Worm (Caenorhabditis elegans) whole organism, L1 larva: ENCODE measurements around the gene F53A2.3.

Experiments
- C04F5.9 ChIP-seq: sonication (generic microtip); optimal IDR thresholded peaks from 2 replicates; lab custom pipeline; 2016; ENCODE audit warnings: missing genetic modification characterization, missing compliant biosample characterization
- C16A3.4 ChIP-seq: fragments of 150-350 bp; optimal IDR thresholded peaks from 2 replicates; lab custom pipeline; 2014; ENCODE audit warnings: missing biosample characterization, missing genetic modification characterization
- Y116A8C.19 ChIP-seq: sonication (generic microtip); optimal IDR thresholded peaks from 2 replicates; lab custom pipeline; 2016; ENCODE audit warnings: missing compliant biosample characterization, missing genetic modification characterization, borderline replicate concordance
- aha-1 ChIP-seq: fragments of 150-350 bp; optimal IDR thresholded peaks from 2 replicates; lab custom pipeline; 2014; ENCODE audit warnings: missing biosample characterization, missing genetic modification characterization
- ceh-63 ChIP-seq: fragments of 200-800 bp; sonication (Bioruptor generic); optimal IDR thresholded peaks from 2 replicates; lab custom pipeline; 2018; ENCODE audit warnings: mild to moderate bottlenecking, missing genetic modification characterization, missing compliant biosample characterization
- ceh-8 ChIP-seq: fragments of 200-800 bp; sonication (Bioruptor generic); optimal IDR thresholded peaks from 2 replicates; lab custom pipeline; 2018; ENCODE audit warnings: mild to moderate bottlenecking, missing genetic modification characterization, moderate library complexity, missing compliant biosample characterization
- ceh-82 ChIP-seq, 3 experiments: fragments of 150-350 bp in 1 of 3; sonication (generic microtip) in 2 of 3; optimal IDR thresholded peaks; 2 replicates each; lab custom pipeline; 2014 to 2017; ENCODE audit warnings: missing biosample characterization in 3 of 3, missing genetic modification characterization in 3 of 3
- ceh-90 ChIP-seq: sonication (generic microtip); optimal IDR thresholded peaks from 2 replicates; lab custom pipeline; 2016; ENCODE audit warnings: missing genetic modification characterization, missing compliant biosample characterization
- ces-1 ChIP-seq: fragments of 150-350 bp; optimal IDR thresholded peaks from 2 replicates; lab custom pipeline; 2014; ENCODE audit warnings: missing biosample characterization, missing genetic modification reagents, missing genetic modification characterization
- dpl-1 ChIP-seq, 3 experiments: fragments of 150-350 bp in 2 of 3; sonication (generic microtip) in 1 of 3; optimal IDR thresholded peaks; 2 replicates each; lab custom pipeline; 2014 to 2017; ENCODE audit warnings: missing biosample characterization in 3 of 3, missing genetic modification characterization in 3 of 3, missing genetic modification reagents in 3 of 3
- efl-1 ChIP-seq, 4 experiments: fragments of 150-350 bp; optimal IDR thresholded peaks in 3 of 4; peaks in 1 of 4; 1 replicate in 1 of 4; 2 replicates in 3 of 4; lab custom pipeline; 2014; ENCODE audit warnings: missing biosample characterization in 2 of 4, missing genetic modification characterization in 2 of 4, missing genetic modification reagents in 2 of 4
- efl-3 ChIP-seq: fragments of 200-800 bp; sonication (Bioruptor generic); optimal IDR thresholded peaks from 2 replicates; lab custom pipeline; 2018; ENCODE audit warnings: mild to moderate bottlenecking, missing genetic modification characterization, missing compliant biosample characterization
- egl-13 ChIP-seq: sonication (generic microtip); optimal IDR thresholded peaks from 2 replicates; lab custom pipeline; 2016; ENCODE audit warnings: missing genotype, missing genetic modification reagents, missing genetic modification characterization, missing compliant biosample characterization
- elt-2 ChIP-seq: sonication (generic microtip); optimal IDR thresholded peaks from 2 replicates; lab custom pipeline; 2016; ENCODE audit warnings: missing genetic modification characterization, mild to moderate bottlenecking, inconsistent platforms, missing compliant biosample characterization, missing genetic modification reagents
- elt-3 ChIP-seq, 6 experiments: fragments of 150-350 bp in 1 of 6; sonication (generic microtip); optimal IDR thresholded peaks; 2 replicates each; lab custom pipeline; 2017 to 2018; ENCODE audit warnings: missing biosample characterization in 6 of 6, missing genetic modification characterization in 6 of 6, inconsistent platforms in 1 of 6
- fkh-10 ChIP-seq: sonication (generic microtip); optimal IDR thresholded peaks from 2 replicates; lab custom pipeline; 2017; ENCODE audit warnings: missing biosample characterization, missing genetic modification reagents, missing genetic modification characterization
- fos-1 ChIP-seq: fragments of 150-350 bp; optimal IDR thresholded peaks from 2 replicates; lab custom pipeline; 2014; ENCODE audit warnings: missing biosample characterization, missing genetic modification characterization
- grh-1 ChIP-seq: fragments of 200-800 bp; sonication (Bioruptor generic); IDR thresholded peaks from 2 replicates; pipeline ENCODE4 v1.3.6; 2022; ENCODE audit warnings: missing genetic modification reagents, missing genetic modification characterization, missing compliant biosample characterization
- hpl-2 ChIP-seq: fragments of 150-350 bp; optimal IDR thresholded peaks from 2 replicates; lab custom pipeline; 2014; ENCODE audit warnings: missing biosample characterization, missing genetic modification reagents, missing genetic modification characterization
- irx-1 ChIP-seq: sonication (generic microtip); optimal IDR thresholded peaks from 2 replicates; lab custom pipeline; 2016; ENCODE audit warnings: missing genetic modification characterization, missing compliant biosample characterization
- jun-1 ChIP-seq: fragments of 150-350 bp; optimal IDR thresholded peaks from 2 replicates; lab custom pipeline; 2014; ENCODE audit warnings: missing biosample characterization, missing genetic modification reagents, missing genetic modification characterization
- lin-13 ChIP-seq: fragments of 150-350 bp; optimal IDR thresholded peaks from 2 replicates; lab custom pipeline; 2014; ENCODE audit warnings: missing biosample characterization, missing genetic modification reagents, missing genetic modification characterization
- lin-15B ChIP-seq: fragments of 150-350 bp; sonication (generic microtip); optimal IDR thresholded peaks from 3 replicates; lab custom pipeline; 2014; ENCODE audit warnings: missing biosample characterization, missing genetic modification characterization
- lin-35 ChIP-seq, 2 experiments: fragments of 150-350 bp; optimal IDR thresholded peaks; 2 replicates each; lab custom pipeline; 2014; ENCODE audit warnings: missing biosample characterization in 2 of 2, missing genetic modification characterization in 2 of 2, missing genetic modification reagents in 2 of 2
- lsy-2 ChIP-seq, 2 experiments: fragments of 150-350 bp; optimal IDR thresholded peaks; 2 replicates each; lab custom pipeline; 2014; ENCODE audit warnings: missing biosample characterization in 2 of 2, missing genetic modification characterization in 2 of 2
- mab-9 ChIP-seq: fragments of 200-800 bp; sonication (Bioruptor generic); IDR thresholded peaks from 2 replicates; pipeline ENCODE4 v1.3.6; 2022; ENCODE audit warnings: missing genetic modification reagents, missing genetic modification characterization, missing compliant biosample characterization
- mef-2 ChIP-seq: fragments of 150-350 bp; optimal IDR thresholded peaks from 2 replicates; lab custom pipeline; 2014; ENCODE audit warnings: missing biosample characterization, missing genetic modification characterization
- mep-1 ChIP-seq: fragments of 150-350 bp; optimal IDR thresholded peaks from 2 replicates; lab custom pipeline; 2014; ENCODE audit warnings: missing biosample characterization, missing genetic modification characterization
- nhr-12 ChIP-seq: sonication (generic microtip); optimal IDR thresholded peaks from 2 replicates; lab custom pipeline; 2017; ENCODE audit warnings: missing biosample characterization, missing genetic modification characterization
- nhr-20 ChIP-seq: sonication (generic microtip); optimal IDR thresholded peaks from 2 replicates; lab custom pipeline; 2016; ENCODE audit warnings: mild to moderate bottlenecking, missing genetic modification characterization, missing compliant biosample characterization
- nhr-237 ChIP-seq: fragments of 150-350 bp; optimal IDR thresholded peaks from 2 replicates; lab custom pipeline; 2014; ENCODE audit warnings: missing biosample characterization, missing genetic modification characterization
- nhr-28 ChIP-seq: fragments of 150-350 bp; optimal IDR thresholded peaks from 2 replicates; lab custom pipeline; 2014; ENCODE audit warnings: missing biosample characterization, missing genetic modification characterization
- nhr-84 ChIP-seq: sonication (generic microtip); optimal IDR thresholded peaks from 2 replicates; lab custom pipeline; 2017; ENCODE audit warnings: missing biosample characterization, missing genetic modification characterization
- nhr-85 ChIP-seq: sonication (generic microtip); peaks from one replicate; lab custom pipeline; 2016; ENCODE audit warnings: missing genetic modification characterization, inconsistent platforms, missing compliant biosample characterization
- nhr-90 ChIP-seq: sonication (generic microtip); optimal IDR thresholded peaks from 2 replicates; lab custom pipeline; 2016; ENCODE audit warnings: mild to moderate bottlenecking, missing genetic modification characterization, missing compliant biosample characterization; ENCODE audit not compliant: poor library complexity
- pqm-1 ChIP-seq: sonication (generic microtip); optimal IDR thresholded peaks from 3 replicates; lab custom pipeline; 2017; ENCODE audit warnings: missing biosample characterization, missing genetic modification characterization
- rnt-1 ChIP-seq: sonication (generic microtip); optimal IDR thresholded peaks from 2 replicates; lab custom pipeline; 2016; ENCODE audit warnings: mild to moderate bottlenecking, missing genetic modification characterization, moderate library complexity, missing compliant biosample characterization
- snpc-4 ChIP-seq: fragments of 150-350 bp; optimal IDR thresholded peaks from 2 replicates; lab custom pipeline; 2014; ENCODE audit warnings: missing biosample characterization, missing genetic modification characterization
- sup-37 ChIP-seq: fragments of 200-800 bp; sonication (Bioruptor generic); optimal IDR thresholded peaks from 2 replicates; lab custom pipeline; 2018; ENCODE audit warnings: mild to moderate bottlenecking, missing genetic modification characterization, missing compliant biosample characterization
- swsn-7 ChIP-seq: sonication (generic microtip); optimal IDR thresholded peaks from 2 replicates; lab custom pipeline; 2016; ENCODE audit warnings: missing genetic modification characterization, missing compliant biosample characterization
- tbx-2 ChIP-seq: sonication (generic microtip); optimal IDR thresholded peaks from 2 replicates; lab custom pipeline; 2016; ENCODE audit warnings: missing genetic modification characterization, missing compliant biosample characterization
- unc-130 ChIP-seq: fragments of 150-350 bp; optimal IDR thresholded peaks from 2 replicates; lab custom pipeline; 2017; ENCODE audit warnings: missing biosample characterization, missing genetic modification characterization, inconsistent platforms
- unc-30 ChIP-seq: sonication (generic microtip); optimal IDR thresholded peaks from 2 replicates; lab custom pipeline; 2017; ENCODE audit warnings: missing biosample characterization, missing genetic modification characterization
- unc-86 ChIP-seq: sonication (generic microtip); optimal IDR thresholded peaks from 2 replicates; lab custom pipeline; 2016; ENCODE audit warnings: missing genetic modification characterization, missing compliant biosample characterization
- unc-98 ChIP-seq: fragments of 200-800 bp; sonication (Bioruptor generic); IDR thresholded peaks from 2 replicates; pipeline ENCODE4 v1.3.6; 2022; ENCODE audit warnings: missing genetic modification characterization, missing compliant biosample characterization
- zag-1 ChIP-seq: fragments of 150-350 bp; optimal IDR thresholded peaks from 2 replicates; lab custom pipeline; 2014; ENCODE audit warnings: missing biosample characterization, missing genetic modification characterization

The F53A2.3 gene

ce11 chrIII:13316935-13317334, 22.6 kb downstream of the F53A2.3 start:
- peak; percentile 17 to 48 for TF ChIP-seq lin-35 (GFP tag; optimal IDR thresholded peaks at IDR 0.05; lab: Kevin White, UChicago)
- peak; percentile 61 to 88 for TF ChIP-seq efl-1 (optimal IDR thresholded peaks at IDR 0.05; lab: Kevin White, UChicago)
- peak; percentile 34 to 66 for TF ChIP-seq efl-1 (GFP tag; optimal IDR thresholded peaks at IDR 0.05 in 1 of 2; lab: Kevin White, UChicago)
- no peak for TF ChIP-seq lsy-2 (tag; optimal IDR thresholded peaks at IDR 0.05; lab: Kevin White, UChicago)
- peak in 2 of 3 experiments; percentile 8 to 57 for TF ChIP-seq dpl-1 (GFP tag; optimal IDR thresholded peaks at IDR 0.05; lab: Kevin White, UChicago)

ce11 chrIII:13315071-13315470, 24.5 kb downstream of the F53A2.3 start, which contains the start of gene dph-7:
TSS of gene dph-7 (plus strand) at chrIII:13315123.
- TF ChIP-seq efl-1 (optimal IDR thresholded peaks at IDR 0.05; lab: Kevin White, UChicago): no peak
- TF ChIP-seq efl-1 (GFP tag; optimal IDR thresholded peaks at IDR 0.05 in 1 of 2; lab: Kevin White, UChicago): peak in 1 of 2 experiments; percentile 72
- no peak for TF ChIP-seq elt-3 (tag; optimal IDR thresholded peaks at IDR 0.05; lab: Kevin White, UChicago)

ce11 chrIII:13314636-13315035, 24.9 kb downstream of the F53A2.3 start:
- TF ChIP-seq hpl-2 (GFP tag; lab: Kevin White, UChicago) (no peak), mep-1 (tag; lab: Kevin White, UChicago) (no peak), C04F5.9 (tag; lab: Kevin White, UChicago) (no peak), nhr-84 (no peak), irx-1 (tag; lab: Kevin White, UChicago) (no peak), nhr-85 (no peak), ceh-90 (tag; lab: Kevin White, UChicago) (no peak), ces-1 (GFP tag; lab: Kevin White, UChicago) (no peak), zag-1 (tag; lab: Kevin White, UChicago) (no peak), sup-37 (GFP tag; lab: Kevin White, UChicago) (no peak), efl-3 (GFP tag; lab: Kevin White, UChicago) (no peak), lin-35 (GFP tag; optimal IDR thresholded peaks at IDR 0.05; lab: Kevin White, UChicago) (no peak), nhr-12 (tag; lab: Kevin White, UChicago) (no peak), lsy-2 (tag; optimal IDR thresholded peaks at IDR 0.05; lab: Kevin White, UChicago) (no peak), fos-1 (tag; lab: Kevin White, UChicago) (no peak), ceh-82 (tag; optimal IDR thresholded peaks at IDR 0.05; lab: Kevin White, UChicago) (no peak), nhr-90 (no peak), aha-1 (no peak)

- no peak for TF ChIP-seq pqm-1 (tag; lab: Kevin White, UChicago)
- no peak for TF ChIP-seq unc-130 (tag; lab: Kevin White, UChicago)
- TF ChIP-seq jun-1 (tag; lab: Kevin White, UChicago): no peak
- TF ChIP-seq C16A3.4 (tag; lab: Kevin White, UChicago): no peak
- no peak for TF ChIP-seq egl-13
- peak; percentile 56 for TF ChIP-seq lin-15B (tag; lab: Kevin White, UChicago)
- TF ChIP-seq efl-3 (GFP tag; lab: Kevin White, UChicago): no peak
- TF ChIP-seq mef-2 (tag; lab: Kevin White, UChicago): no peak
- TF ChIP-seq nhr-237: no peak
- no peak for TF ChIP-seq unc-86 (tag; lab: Kevin White, UChicago)
- TF ChIP-seq lin-13 (GFP tag; lab: Kevin White, UChicago): peak; percentile 7
- no peak for TF ChIP-seq tbx-2
- no peak for TF ChIP-seq zag-1 (tag; lab: Kevin White, UChicago)
- TF ChIP-seq swsn-7: no peak
- no peak for TF ChIP-seq grh-1 (GFP tag; lab: Robert Waterston, UW)
- TF ChIP-seq nhr-20 (tag; lab: Kevin White, UChicago): peak; percentile 6
- TF ChIP-seq ceh-82 (tag; optimal IDR thresholded peaks at IDR 0.05; lab: Kevin White, UChicago): peak in 1 of 3 experiments; percentile 10
- no peak for TF ChIP-seq ceh-8
- TF ChIP-seq ceh-90 (tag; lab: Kevin White, UChicago): no peak
- no peak for TF ChIP-seq ceh-63 (GFP tag; lab: Kevin White, UChicago)
- no peak for TF ChIP-seq Y116A8C.19 (tag; lab: Kevin White, UChicago)
- TF ChIP-seq elt-2 (tag; lab: Kevin White, UChicago): no peak
- TF ChIP-seq mab-9 (GFP tag; lab: Robert Waterston, UW): no peak
- no peak for TF ChIP-seq unc-98 (GFP tag; lab: Robert Waterston, UW)
- TF ChIP-seq fkh-10: no peak
- TF ChIP-seq nhr-28 (tag; lab: Kevin White, UChicago): no peak
- TF ChIP-seq snpc-4 (tag; lab: Kevin White, UChicago): peak; percentile 2
- TF ChIP-seq unc-30 (tag; lab: Kevin White, UChicago): no peak
- TF ChIP-seq elt-3 (tag; optimal IDR thresholded peaks at IDR 0.05; lab: Kevin White, UChicago): no peak
- TF ChIP-seq rnt-1: no peak
- TF ChIP-seq aha-1: no peak
Measured at ce11 chrIII:13313788-13314187, 25.8 kb downstream of the F53A2.3 start, which contains the start of gene Y43F4B.10. TSS of gene Y43F4B.10 (plus strand) at chrIII:13314068.
